Worm (Caenorhabditis elegans) whole organism, L3 larva: ENCODE measurements around the gene F42A9.3.

Experiments
- ama-1 ChIP-seq: fragments of 150-350 bp; optimal IDR thresholded peaks from 2 replicates; lab custom pipeline; 2018
- ceh-82 ChIP-seq: fragments of 150-350 bp; optimal IDR thresholded peaks from 2 replicates; lab custom pipeline; 2014; ENCODE audit warnings: missing biosample characterization, missing genetic modification characterization
- jun-1 ChIP-seq: fragments of 150-350 bp; optimal IDR thresholded peaks from 2 replicates; lab custom pipeline; 2014; ENCODE audit warnings: missing biosample characterization, missing genetic modification reagents, missing genetic modification characterization

ce11 chrIV:8614680-8615079, 2.4 kb upstream of the F42A9.3 start, which contains the start of gene cyp-33E3:
- TF ChIP-seq jun-1 (tag; lab: Kevin White, UChicago): no peak
- no peak for TF ChIP-seq ama-1 (lab: Kevin White, UChicago)
- TF ChIP-seq ceh-82: no peak
